Worm (Caenorhabditis elegans) whole organism, L2 larva: ENCODE results near the gene fbxb-5.

Experiments used
- C34F6.9 ChIP-seq: fragments of 150-350 bp; optimal IDR thresholded peaks from 2 replicates; lab custom pipeline; 2014; ENCODE audit warnings: missing biosample characterization, missing genetic modification characterization
- F13H6.1 ChIP-seq: sonication (generic microtip); optimal IDR thresholded peaks from 2 replicates; lab custom pipeline; 2016; ENCODE audit warnings: missing genetic modification characterization, missing compliant biosample characterization
- R02D3.7 ChIP-seq: fragments of 150-350 bp; optimal IDR thresholded peaks from 2 replicates; lab custom pipeline; 2014; ENCODE audit warnings: missing biosample characterization, missing genetic modification characterization
- Y55F3AM.14 ChIP-seq: fragments of 200-800 bp; sonication (Bioruptor generic); optimal IDR thresholded peaks from 2 replicates; lab custom pipeline; 2018; ENCODE audit warnings: mild to moderate bottlenecking, missing genetic modification characterization, missing compliant biosample characterization
- aly-2 ChIP-seq: fragments of 150-350 bp; optimal IDR thresholded peaks from 2 replicates; lab custom pipeline; 2014; ENCODE audit warnings: missing biosample characterization, missing genetic modification characterization
- ama-1 ChIP-seq: fragments of 150-350 bp; optimal IDR thresholded peaks from 2 replicates; lab custom pipeline; 2018; ENCODE audit warnings: inconsistent platforms
- ceh-16 ChIP-seq: fragments of 150-350 bp; optimal IDR thresholded peaks from 2 replicates; lab custom pipeline; 2014; ENCODE audit warnings: missing biosample characterization, missing genetic modification characterization
- ceh-82 ChIP-seq: fragments of 150-350 bp; optimal IDR thresholded peaks from 2 replicates; lab custom pipeline; 2014; ENCODE audit warnings: missing biosample characterization, missing genetic modification characterization
- dmd-4 ChIP-seq: sonication (generic microtip); optimal IDR thresholded peaks from 2 replicates; lab custom pipeline; 2017; ENCODE audit warnings: missing biosample characterization, missing genetic modification characterization
- egl-27 ChIP-seq: sonication (generic microtip); optimal IDR thresholded peaks from 3 replicates; lab custom pipeline; 2017; ENCODE audit warnings: missing biosample characterization, missing genetic modification reagents, missing genetic modification characterization
- elt-1 ChIP-seq: fragments of 150-350 bp; optimal IDR thresholded peaks from 2 replicates; lab custom pipeline; 2014; ENCODE audit warnings: missing biosample characterization, missing genetic modification characterization
- fos-1 ChIP-seq: fragments of 150-350 bp; optimal IDR thresholded peaks from 2 replicates; lab custom pipeline; 2014; ENCODE audit warnings: missing biosample characterization, missing genetic modification characterization
- lin-11 ChIP-seq: fragments of 150-350 bp; sonication (generic microtip); optimal IDR thresholded peaks from 2 replicates; lab custom pipeline; 2014; ENCODE audit warnings: missing biosample characterization, missing genetic modification characterization, inconsistent platforms, mixed read lengths
- lin-13 ChIP-seq: fragments of 150-350 bp; optimal IDR thresholded peaks from 2 replicates; lab custom pipeline; 2014; ENCODE audit warnings: missing biosample characterization, missing genetic modification reagents, missing genetic modification characterization
- lin-39 ChIP-seq: fragments of 150-350 bp; optimal IDR thresholded peaks from 2 replicates; lab custom pipeline; 2014; ENCODE audit warnings: missing biosample characterization, missing genetic modification reagents, missing genetic modification characterization
- lsy-2 ChIP-seq, 2 experiments: fragments of 150-350 bp in 1 of 2; sonication (generic microtip) in 1 of 2; optimal IDR thresholded peaks; 2 replicates each; lab custom pipeline; 2014 to 2017; ENCODE audit warnings: missing biosample characterization in 2 of 2, missing genetic modification characterization in 2 of 2
- mbf-1 ChIP-seq: sonication (generic microtip); optimal IDR thresholded peaks from 2 replicates; lab custom pipeline; 2017; ENCODE audit warnings: missing biosample characterization, missing genetic modification characterization
- mdl-1 ChIP-seq, 2 experiments: fragments of 150-350 bp in 1 of 2; sonication (generic microtip) in 1 of 2; optimal IDR thresholded peaks; 2 replicates each; lab custom pipeline; 2017; ENCODE audit warnings: missing biosample characterization in 2 of 2, missing genetic modification characterization in 2 of 2
- nhr-10 ChIP-seq: sonication (generic microtip); optimal IDR thresholded peaks from 2 replicates; lab custom pipeline; 2017; ENCODE audit warnings: missing biosample characterization, missing genetic modification characterization
- nhr-11 ChIP-seq: fragments of 150-350 bp; optimal IDR thresholded peaks from 2 replicates; lab custom pipeline; 2014; ENCODE audit warnings: missing biosample characterization, missing genetic modification characterization
- nhr-129 ChIP-seq: fragments of 150-350 bp; optimal IDR thresholded peaks from 2 replicates; lab custom pipeline; 2014; ENCODE audit warnings: missing biosample characterization, missing genetic modification characterization
- nhr-21 ChIP-seq: fragments of 150-350 bp; optimal IDR thresholded peaks from 2 replicates; lab custom pipeline; 2014; ENCODE audit warnings: missing biosample characterization, missing genetic modification characterization
- nhr-23 ChIP-seq: fragments of 150-350 bp; optimal IDR thresholded peaks from 2 replicates; lab custom pipeline; 2014; ENCODE audit warnings: missing biosample characterization, missing genetic modification reagents, missing genetic modification characterization
- nhr-237 ChIP-seq: fragments of 150-350 bp; optimal IDR thresholded peaks from 2 replicates; lab custom pipeline; 2014; ENCODE audit warnings: missing biosample characterization, missing genetic modification characterization
- nhr-25 ChIP-seq: fragments of 150-350 bp; sonication (generic microtip); optimal IDR thresholded peaks from 3 replicates; lab custom pipeline; 2014; ENCODE audit warnings: missing biosample characterization, missing genetic modification characterization
- nhr-77 ChIP-seq: fragments of 150-350 bp; optimal IDR thresholded peaks from 2 replicates; lab custom pipeline; 2014; ENCODE audit warnings: missing biosample characterization, missing genetic modification characterization
- peb-1 ChIP-seq: fragments of 150-350 bp; optimal IDR thresholded peaks from 2 replicates; lab custom pipeline; 2014; ENCODE audit warnings: missing biosample characterization, missing genetic modification characterization
- sem-4 ChIP-seq: fragments of 150-350 bp; optimal IDR thresholded peaks from 2 replicates; lab custom pipeline; 2014; ENCODE audit warnings: missing biosample characterization, missing genetic modification reagents, missing genetic modification characterization
- skn-1 ChIP-seq: sonication (generic microtip); optimal IDR thresholded peaks from 2 replicates; lab custom pipeline; 2017; ENCODE audit warnings: missing biosample characterization, missing genetic modification characterization
- sma-3 ChIP-seq: sonication (generic microtip); optimal IDR thresholded peaks from 2 replicates; lab custom pipeline; 2016; ENCODE audit warnings: missing genetic modification reagents, missing genetic modification characterization, missing compliant biosample characterization
- sma-9 ChIP-seq, 2 experiments: fragments of 150-350 bp in 1 of 2; sonication (generic microtip) in 1 of 2; optimal IDR thresholded peaks; 2 replicates each; lab custom pipeline; 2014 to 2016; ENCODE audit warnings: missing genetic modification characterization in 2 of 2, mild to moderate bottlenecking in 1 of 2, missing biosample characterization in 1 of 2, missing compliant biosample characterization in 1 of 2, missing genetic modification reagents in 1 of 2, moderate library complexity in 1 of 2
- snpc-4 ChIP-seq: fragments of 150-350 bp; optimal IDR thresholded peaks from 2 replicates; lab custom pipeline; 2014; ENCODE audit warnings: missing biosample characterization, missing genetic modification characterization
- unc-39 ChIP-seq: fragments of 150-350 bp; optimal IDR thresholded peaks from 2 replicates; lab custom pipeline; 2014; ENCODE audit warnings: missing biosample characterization, missing genetic modification characterization
- unc-55 ChIP-seq: fragments of 150-350 bp; sonication (generic microtip); optimal IDR thresholded peaks from 3 replicates; lab custom pipeline; 2014; ENCODE audit warnings: missing biosample characterization, missing genetic modification reagents, missing genetic modification characterization
- ztf-1 ChIP-seq: fragments of 200-800 bp; sonication (Bioruptor generic); conservative IDR thresholded peaks from 2 replicates; pipeline ENCODE4 v1.3.6; 2022; ENCODE audit warnings: missing genetic modification characterization, missing compliant biosample characterization
- ztf-11 ChIP-seq: sonication (generic microtip); optimal IDR thresholded peaks from 2 replicates; lab custom pipeline; 2017; ENCODE audit warnings: missing biosample characterization, missing genetic modification characterization
- ztf-4 ChIP-seq: fragments of 150-350 bp; optimal IDR thresholded peaks from 2 replicates; lab custom pipeline; 2014; ENCODE audit warnings: missing biosample characterization, missing genetic modification characterization

fbxb-5 gene

ce11 chrII:1694530-1694929 lies 27.8 kb downstream of the fbxb-5 start, which contains the start of gene fbxc-26:
Gene fbxc-26, minus strand, starts transcription at chrII:1694630.
- TF ChIP-seq sma-9 (GFP tag; optimal IDR thresholded peaks at IDR 0.05; lab: Kevin White, UChicago) (no peak), sma-9 (tag; optimal IDR thresholded peaks at IDR 0.05; lab: Kevin White, UChicago) (no peak), nhr-237 (no peak), unc-39 (tag; lab: Kevin White, UChicago) (no peak), peb-1 (no peak), sem-4 (tag; lab: Kevin White, UChicago) (no peak), lsy-2 (tag; optimal IDR thresholded peaks at IDR 0.05; lab: Kevin White, UChicago) (no peak), nhr-129 (no peak), ama-1 (lab: Kevin White, UChicago) (no peak), ceh-82 (tag; lab: Kevin White, UChicago) (no peak), mdl-1 (tag; optimal IDR thresholded peaks at IDR 0.05; lab: Kevin White, UChicago) (no peak), C34F6.9 (no peak), dmd-4 (no peak), unc-55 (GFP tag; lab: Kevin White, UChicago) (no peak), snpc-4 (tag; lab: Kevin White, UChicago) (no peak), aly-2 (tag; lab: Kevin White, UChicago) (no peak), ztf-11 (no peak), egl-27 (tag; lab: Kevin White, UChicago) (no peak), F13H6.1 (no peak), nhr-23 (tag; lab: Kevin White, UChicago) (no peak), nhr-21 (tag; lab: Kevin White, UChicago) (no peak)

ce11 chrII:1692827-1693226 lies 29.5 kb downstream of the fbxb-5 start, which contains the start of gene fbxc-21:
Gene fbxc-21, minus strand, starts transcription at chrII:1692927.
- TF ChIP-seq ceh-82 (tag; lab: Kevin White, UChicago) (no peak), aly-2 (tag; lab: Kevin White, UChicago) (no peak), peb-1 (no peak), nhr-23 (tag; lab: Kevin White, UChicago) (no peak), R02D3.7 (tag; lab: Kevin White, UChicago) (no peak), elt-1 (tag; lab: Kevin White, UChicago) (no peak), ceh-16 (tag; lab: Kevin White, UChicago) (no peak), lin-39 (no peak), nhr-77 (tag; lab: Kevin White, UChicago) (no peak), sma-3 (GFP tag; lab: Kevin White, UChicago) (no peak), mbf-1 (tag; lab: Kevin White, UChicago) (no peak), nhr-237 (no peak), nhr-11 (tag; lab: Kevin White, UChicago) (no peak), nhr-10 (tag; lab: Kevin White, UChicago) (no peak), unc-55 (GFP tag; lab: Kevin White, UChicago) (no peak), lin-13 (GFP tag; lab: Kevin White, UChicago) (no peak), unc-39 (tag; lab: Kevin White, UChicago) (no peak)

- TF ChIP-seq nhr-25 (tag; lab: Kevin White, UChicago) (no peak), nhr-21 (tag; lab: Kevin White, UChicago) (no peak), unc-39 (tag; lab: Kevin White, UChicago) (no peak), mbf-1 (tag; lab: Kevin White, UChicago) (no peak), ztf-4 (tag; lab: Kevin White, UChicago) (no peak)
- TF ChIP-seq, all 48 proteins: peak for 0
These were observed 31.3 kb downstream of the fbxb-5 start, which contains the start of gene fbxc-22 for ce11 chrII:1691011-1691410. Gene fbxc-22, minus strand, starts transcription at chrII:1691111.

- TF ChIP-seq fos-1 (tag; lab: Kevin White, UChicago) (no peak), Y55F3AM.14 (GFP tag; lab: Kevin White, UChicago) (no peak), nhr-23 (tag; lab: Kevin White, UChicago) (no peak), unc-39 (tag; lab: Kevin White, UChicago) (no peak), nhr-11 (tag; lab: Kevin White, UChicago) (no peak), ztf-4 (tag; lab: Kevin White, UChicago) (no peak), ztf-1 (GFP tag; lab: Robert Waterston, UW) (no peak), sma-9 (GFP tag; optimal IDR thresholded peaks at IDR 0.05; lab: Kevin White, UChicago) (no peak), sma-9 (tag; optimal IDR thresholded peaks at IDR 0.05; lab: Kevin White, UChicago) (no peak), lin-11 (tag; lab: Kevin White, UChicago) (no peak), snpc-4 (tag; lab: Kevin White, UChicago) (no peak), skn-1 (tag; lab: Kevin White, UChicago) (no peak), nhr-10 (tag; lab: Kevin White, UChicago) (no peak)
These were observed 33.5 kb downstream of the fbxb-5 start, which contains the start of the genes fbxb-18 and fbxb-19 for ce11 chrII:1688813-1689212. Gene fbxb-18, minus strand, starts transcription at chrII:1688913. Gene fbxb-19, minus strand, starts transcription at chrII:1689181.
